Fruit fly (Drosophila melanogaster) whole organism, embryonic: ENCODE data around the gene Ank2.

ENCODE experiments used
- CG10267 ChIP-seq: fragments of 200-800 bp; sonication (Bioruptor generic); optimal IDR thresholded peaks from 2 replicates; lab custom pipeline; 2018; ENCODE audit warnings: missing biosample characterization, mild to moderate bottlenecking, missing genetic modification characterization, moderate library complexity
- CG10321 ChIP-seq: fragments of 200-800 bp; sonication (Bioruptor generic); IDR thresholded peaks from 2 replicates; pipeline ENCODE4 v1.3.6; 2022; ENCODE audit warnings: missing biosample characterization, missing genetic modification characterization
- CG11085 ChIP-seq: fragments of 200-800 bp; sonication (Bioruptor generic); IDR thresholded peaks from 2 replicates; pipeline ENCODE4 v1.3.6; 2022; ENCODE audit warnings: missing biosample characterization, missing genetic modification characterization
- CG11093 ChIP-seq: fragments of 200-800 bp; sonication (Bioruptor generic); IDR thresholded peaks from 3 replicates; pipeline ENCODE4 v1.3.6; 2022; ENCODE audit warnings: missing biosample characterization, missing genetic modification characterization
- CG11560 ChIP-seq: fragments of 200-800 bp; sonication (Bioruptor generic); IDR thresholded peaks from 3 replicates; pipeline ENCODE4 v1.3.6; 2022; ENCODE audit warnings: missing biosample characterization, missing genetic modification characterization
- CG11695 ChIP-seq: fragments of 200-800 bp; sonication (Bioruptor generic); IDR thresholded peaks from 3 replicates; pipeline ENCODE4 v1.3.6; 2022; ENCODE audit warnings: missing biosample characterization, missing genetic modification characterization
- CG12236 ChIP-seq: fragments of 200-800 bp; sonication (Bioruptor generic); optimal IDR thresholded peaks from 2 replicates; lab custom pipeline; 2016; ENCODE audit warnings: missing biosample characterization, missing genetic modification characterization
- CG12744 ChIP-seq: fragments of 200-800 bp; sonication (Bioruptor generic); optimal IDR thresholded peaks from 2 replicates; lab custom pipeline; 2016; ENCODE audit warnings: missing biosample characterization, missing genetic modification characterization
- CG13894 ChIP-seq: fragments of 200-800 bp; sonication (Bioruptor generic); optimal IDR thresholded peaks from 3 replicates; lab custom pipeline; 2018; ENCODE audit warnings: missing biosample characterization, mild to moderate bottlenecking, missing genetic modification characterization, moderate library complexity
- CG14441 ChIP-seq: fragments of 200-800 bp; sonication (Bioruptor generic); IDR thresholded peaks from 2 replicates; pipeline ENCODE4 v1.3.6; 2022; ENCODE audit warnings: missing biosample characterization, missing genetic modification characterization
- CG1603 ChIP-seq: fragments of 200-800 bp; sonication (Bioruptor generic); optimal IDR thresholded peaks from 2 replicates; lab custom pipeline; 2019; ENCODE audit warnings: missing biosample characterization, mild to moderate bottlenecking, missing genetic modification characterization, moderate library complexity
- CG16813 ChIP-seq: fragments of 200-800 bp; sonication (Bioruptor generic); IDR thresholded peaks from 3 replicates; pipeline ENCODE4 v1.3.6; 2022; ENCODE audit warnings: missing biosample characterization, missing genetic modification characterization; ENCODE audit not compliant: partially characterized antibody
- CG17359 ChIP-seq: fragments of 200-800 bp; sonication (Bioruptor generic); optimal IDR thresholded peaks from 3 replicates; lab custom pipeline; 2018; ENCODE audit warnings: missing biosample characterization, mild to moderate bottlenecking, missing genetic modification characterization, moderate library complexity
- CG17568 ChIP-seq: fragments of 200-800 bp; sonication (Bioruptor generic); optimal IDR thresholded peaks from 2 replicates; lab custom pipeline; 2018; ENCODE audit warnings: missing biosample characterization, mild to moderate bottlenecking, missing genetic modification characterization, moderate library complexity
- CG18476 ChIP-seq: fragments of 200-800 bp; sonication (Bioruptor generic); optimal IDR thresholded peaks from 2 replicates; lab custom pipeline; 2016; ENCODE audit warnings: missing biosample characterization, mild to moderate bottlenecking, missing genetic modification characterization
- CG18619 ChIP-seq: fragments of 200-800 bp; sonication (Bioruptor generic); optimal IDR thresholded peaks from 3 replicates; lab custom pipeline; 2017; ENCODE audit warnings: missing biosample characterization, mild to moderate bottlenecking, missing genetic modification characterization
- CG2120 ChIP-seq: fragments of 200-800 bp; sonication (Bioruptor generic); optimal IDR thresholded peaks from 3 replicates; lab custom pipeline; 2016; ENCODE audit warnings: missing biosample characterization, missing genetic modification characterization
- CG4424 ChIP-seq: fragments of 200-800 bp; sonication (Bioruptor generic); optimal IDR thresholded peaks from 3 replicates; lab custom pipeline; 2016; ENCODE audit warnings: missing biosample characterization, missing genetic modification characterization
- CG5180 ChIP-seq: fragments of 200-800 bp; sonication (Bioruptor generic); optimal IDR thresholded peaks from 3 replicates; lab custom pipeline; 2017; ENCODE audit warnings: missing biosample characterization, missing genetic modification characterization, mild to moderate bottlenecking, moderate library complexity, missing genetic modification reagents
- CG6254 ChIP-seq: fragments of 200-800 bp; sonication (Bioruptor generic); optimal IDR thresholded peaks from 3 replicates; lab custom pipeline; 2017; ENCODE audit warnings: mild to moderate bottlenecking, missing biosample characterization, missing genetic modification reagents, missing genetic modification characterization
- CG6689 ChIP-seq: fragments of 200-800 bp; sonication (Bioruptor generic); IDR thresholded peaks from 2 replicates; pipeline ENCODE4 v1.3.6; 2022; ENCODE audit warnings: missing biosample characterization, missing genetic modification characterization
- CG7963 ChIP-seq: fragments of 200-800 bp; sonication (Bioruptor generic); IDR thresholded peaks from 3 replicates; pipeline ENCODE4 v1.3.6; 2022; ENCODE audit warnings: missing biosample characterization, missing genetic modification characterization; ENCODE audit not compliant: partially characterized antibody
- CG8359 ChIP-seq: fragments of 200-800 bp; sonication (Bioruptor generic); optimal IDR thresholded peaks from 2 replicates; lab custom pipeline; 2017; ENCODE audit warnings: missing biosample characterization, mild to moderate bottlenecking, missing genetic modification characterization, borderline replicate concordance
- CG8478 ChIP-seq: fragments of >200 bp; optimal IDR thresholded peaks from 2 replicates; lab custom pipeline; 2018
- Dll ChIP-seq: fragments of 200-800 bp; sonication (Bioruptor generic); IDR thresholded peaks from 4 replicates; pipeline ENCODE4 v1.3.6; 2022; ENCODE audit warnings: missing biosample characterization, missing genetic modification characterization; ENCODE audit not compliant: partially characterized antibody
- Doc3 ChIP-seq: fragments of 200-800 bp; sonication (Bioruptor generic); IDR thresholded peaks from 3 replicates; pipeline ENCODE4 v1.3.6; 2022; ENCODE audit warnings: missing biosample characterization, missing genetic modification characterization; ENCODE audit not compliant: partially characterized antibody
- Dp ChIP-seq: fragments of 200-800 bp; sonication (Bioruptor generic); optimal IDR thresholded peaks from 2 replicates; lab custom pipeline; 2018; ENCODE audit warnings: missing biosample characterization, mild to moderate bottlenecking, missing genetic modification characterization, moderate library complexity
- Fer1 ChIP-seq: fragments of 200-800 bp; sonication (Bioruptor generic); optimal IDR thresholded peaks from 2 replicates; lab custom pipeline; 2017; ENCODE audit warnings: missing biosample characterization, mild to moderate bottlenecking, missing genetic modification characterization
- HLH54F ChIP-seq: fragments of 200-800 bp; sonication (Bioruptor generic); optimal IDR thresholded peaks from 3 replicates; lab custom pipeline; 2016; ENCODE audit warnings: missing biosample characterization, missing genetic modification characterization
- Hr3 ChIP-seq: fragments of 200-800 bp; sonication (Bioruptor generic); optimal IDR thresholded peaks from 3 replicates; lab custom pipeline; 2016; ENCODE audit warnings: missing biosample characterization, missing genetic modification characterization
- Hsf ChIP-seq: fragments of 200-800 bp; sonication (Bioruptor generic); optimal IDR thresholded peaks from 3 replicates; lab custom pipeline; 2016; ENCODE audit warnings: missing biosample characterization, missing genetic modification characterization
- Lim3 ChIP-seq: fragments of 200-800 bp; sonication (Bioruptor generic); IDR thresholded peaks from 2 replicates; pipeline ENCODE4 v1.3.6; 2022; ENCODE audit warnings: missing biosample characterization, missing genetic modification characterization
- NFAT ChIP-seq: fragments of 200-800 bp; sonication (Bioruptor generic); IDR thresholded peaks from 2 replicates; pipeline ENCODE4 v1.3.6; 2022; ENCODE audit warnings: missing biosample characterization, missing genetic modification characterization
- PHDP ChIP-seq: fragments of 200-800 bp; sonication (Bioruptor generic); optimal IDR thresholded peaks from 3 replicates; lab custom pipeline; 2018; ENCODE audit warnings: missing biosample characterization, mild to moderate bottlenecking, missing genetic modification characterization, moderate library complexity
- Usf ChIP-seq: fragments of 200-800 bp; sonication (Bioruptor generic); optimal IDR thresholded peaks from 2 replicates; lab custom pipeline; 2017; ENCODE audit warnings: missing genotype, missing biosample characterization, missing genetic modification characterization
- bcd ChIP-seq: fragments of 200-800 bp; sonication (Bioruptor generic); optimal IDR thresholded peaks from 2 replicates; lab custom pipeline; 2017; ENCODE audit warnings: missing biosample characterization, mild to moderate bottlenecking, missing genetic modification characterization
- bsh ChIP-seq, 2 experiments: fragments of 200-800 bp; sonication (Bioruptor generic); optimal IDR thresholded peaks; 2 replicates each; lab custom pipeline; 2017 to 2018; ENCODE audit warnings: mild to moderate bottlenecking in 2 of 2, missing biosample characterization in 2 of 2, missing genetic modification characterization in 2 of 2, moderate library complexity in 1 of 2
- h ChIP-seq: fragments of >200 bp; optimal IDR thresholded peaks from 2 replicates; lab custom pipeline; 2017
- lab ChIP-seq: fragments of 200-800 bp; sonication (Bioruptor generic); optimal IDR thresholded peaks from 3 replicates; lab custom pipeline; 2017; ENCODE audit warnings: missing biosample characterization, missing genetic modification characterization, mild to moderate bottlenecking, moderate library complexity, missing genetic modification reagents
- pb ChIP-seq: fragments of 200-800 bp; sonication (Bioruptor generic); optimal IDR thresholded peaks from 3 replicates; lab custom pipeline; 2016; ENCODE audit warnings: missing biosample characterization, missing genetic modification characterization
- pfk ChIP-seq: fragments of 200-800 bp; sonication (Bioruptor generic); optimal IDR thresholded peaks from 2 replicates; lab custom pipeline; 2018; ENCODE audit warnings: missing biosample characterization, mild to moderate bottlenecking, missing genetic modification characterization, moderate library complexity
- schlank ChIP-seq: fragments of 200-800 bp; sonication (Bioruptor generic); optimal IDR thresholded peaks from 2 replicates; lab custom pipeline; 2018; ENCODE audit warnings: missing biosample characterization, mild to moderate bottlenecking, missing genetic modification characterization
- sens-2 ChIP-seq: fragments of 200-800 bp; sonication (Bioruptor generic); IDR thresholded peaks from 2 replicates; pipeline ENCODE4 v1.3.6; 2022; ENCODE audit warnings: missing biosample characterization, missing genetic modification characterization
- sim ChIP-seq: fragments of 200-800 bp; sonication (Bioruptor generic); IDR thresholded peaks from 2 replicates; pipeline ENCODE4 v1.3.6; 2022; ENCODE audit warnings: missing biosample characterization, missing genetic modification characterization
- slbo ChIP-seq: fragments of 200-800 bp; sonication (Bioruptor generic); IDR thresholded peaks from 2 replicates; pipeline ENCODE4 v1.3.6; 2022; ENCODE audit warnings: missing biosample characterization, missing genetic modification characterization
- tna ChIP-seq: fragments of 200-800 bp; sonication (Bioruptor generic); IDR thresholded peaks from 2 replicates; pipeline ENCODE4 v1.3.6; 2022; ENCODE audit warnings: missing biosample characterization, missing genetic modification characterization; ENCODE audit not compliant: partially characterized antibody
- twi ChIP-seq: fragments of 200-800 bp; optimal IDR thresholded peaks from 2 replicates; lab custom pipeline; 2019; ENCODE audit warnings: missing biosample characterization, mild to moderate bottlenecking, missing genetic modification characterization, moderate library complexity
- tx ChIP-seq: fragments of 200-800 bp; sonication (Bioruptor generic); optimal IDR thresholded peaks from 2 replicates; lab custom pipeline; 2016; ENCODE audit warnings: missing biosample characterization, missing genetic modification characterization
- unc-4 ChIP-seq: fragments of 200-800 bp; sonication (Bioruptor generic); IDR thresholded peaks from 2 replicates; pipeline ENCODE4 v1.3.6; 2022; ENCODE audit warnings: missing biosample characterization, missing genetic modification characterization; ENCODE audit not compliant: partially characterized antibody
- wdn ChIP-seq: fragments of 200-800 bp; sonication (Bioruptor generic); IDR thresholded peaks from 2 replicates; pipeline ENCODE4 v1.3.6; 2022; ENCODE audit warnings: missing biosample characterization, missing genetic modification characterization
- wor ChIP-seq: fragments of 200-800 bp; sonication (Bioruptor generic); IDR thresholded peaks from 2 replicates; pipeline ENCODE4 v1.3.6; 2022; ENCODE audit warnings: missing biosample characterization, missing genetic modification characterization

The Ank2 gene

dm6 chr3L:7614226-7614625 lies 104.0 kb downstream of the Ank2 start (continued):
- TF ChIP-seq CG8359 (GFP tag; lab: Kevin White, UChicago) (no peak), CG6689 (peak; percentile 57; the same call in 1 of the 2 replicates), Fer1 (GFP tag; lab: Kevin White, UChicago) (no peak), CG13894 (no peak), sim (GFP tag; lab: Robert Waterston, UW) (no peak), wor (GFP tag; lab: Robert Waterston, UW) (no peak), tx (GFP tag; lab: Kevin White, UChicago) (no peak), CG11695 (GFP tag; lab: Robert Waterston, UW) (no peak), CG7963 (no peak), Usf (GFP tag; lab: Kevin White, UChicago) (no peak), wdn (GFP tag; lab: Robert Waterston, UW) (no peak), CG18476 (GFP tag; lab: Kevin White, UChicago) (no peak), CG8478 (no peak), CG17568 (GFP tag; lab: Kevin White, UChicago) (no peak), lab (GFP tag; lab: Kevin White, UChicago) (peak; percentile 45), twi (tag; lab: Kevin White, UChicago) (no peak), CG14441 (GFP tag; lab: Robert Waterston, UW) (peak; percentile 43; the same call in 1 of the 2 replicates), pb (no peak), schlank (tag; lab: Kevin White, UChicago) (no peak), tna (no peak), CG1603 (peak; percentile 56), CG4424 (GFP tag; lab: Kevin White, UChicago) (peak; percentile 36), CG11093 (GFP tag; lab: Robert Waterston, UW) (no peak), CG12744 (no peak), HLH54F (peak; percentile 13), Hr3 (GFP tag; lab: Kevin White, UChicago) (peak; percentile 26), CG10267 (peak; percentile 38), Doc3 (GFP tag; lab: Robert Waterston, UW) (no peak), slbo (GFP tag; lab: Robert Waterston, UW) (peak; percentile 58; the same call in 1 of the 2 replicates), CG11560 (tag; lab: Robert Waterston, UW) (no peak), pfk (no peak), h (lab: Kevin White, UChicago) (no peak), CG6254 (GFP tag; lab: Kevin White, UChicago) (no peak), CG11085 (GFP tag; lab: Robert Waterston, UW) (no peak), CG10321 (GFP tag; lab: Robert Waterston, UW) (no peak), CG5180 (GFP tag; lab: Kevin White, UChicago) (no peak), CG12236 (no peak), CG2120 (peak; percentile 23), CG17359 (tag; lab: Kevin White, UChicago) (peak; percentile 43), PHDP (tag; lab: Kevin White, UChicago) (peak; percentile 52), CG18619 (GFP tag; lab: Kevin White, UChicago) (no peak), NFAT (no peak), Hsf (GFP tag; lab: Kevin White, UChicago) (peak; percentile 34), CG16813 (GFP tag; lab: Robert Waterston, UW) (no peak), unc-4 (GFP tag; lab: Robert Waterston, UW) (no peak), Dll (no peak), sens-2 (GFP tag; lab: Robert Waterston, UW) (no peak), Lim3 (GFP tag; lab: Robert Waterston, UW) (no peak), bsh (GFP tag; optimal IDR thresholded peaks at IDR 0.05; lab: Kevin White, UChicago) (peak in 1 of 2 experiments; percentile 68), bcd (GFP tag; lab: Kevin White, UChicago) (peak; percentile 22), Dp (no peak)
